Fruit fly (Drosophila melanogaster) S2 (cell line): ENCODE results near the gene CG4653.

Experiments used
- CG8478 ChIP-seq: fragments of >200 bp; optimal IDR thresholded peaks from 2 replicates; lab custom pipeline; 2018
- CTCF ChIP-seq, 2 experiments: fragments of >200 bp; optimal IDR thresholded peaks; 2 replicates each; lab custom pipeline; 2018

dm6 chrX:16670262-16670661, 33.6 kb upstream of the CG4653 start:
- no peak for TF ChIP-seq CTCF (optimal IDR thresholded peaks at IDR 0.05; lab: Kevin White, UChicago)
- no peak for TF ChIP-seq CG8478 (lab: Kevin White, UChicago)
